Worm (Caenorhabditis elegans) whole organism, L1 larva: ENCODE measurements around the gene srd-56.

Experiments
- C16A3.4 ChIP-seq: fragments of 150-350 bp; optimal IDR thresholded peaks from 2 replicates; lab custom pipeline; 2014; ENCODE audit warnings: missing biosample characterization, missing genetic modification characterization
- Y116A8C.19 ChIP-seq: sonication (generic microtip); optimal IDR thresholded peaks from 2 replicates; lab custom pipeline; 2016; ENCODE audit warnings: missing compliant biosample characterization, missing genetic modification characterization, borderline replicate concordance
- aly-2 ChIP-seq: fragments of 150-350 bp; optimal IDR thresholded peaks from 2 replicates; lab custom pipeline; 2014; ENCODE audit warnings: missing biosample characterization, missing genetic modification characterization
- egl-13 ChIP-seq: sonication (generic microtip); optimal IDR thresholded peaks from 2 replicates; lab custom pipeline; 2016; ENCODE audit warnings: missing genotype, missing genetic modification reagents, missing genetic modification characterization, missing compliant biosample characterization
- egl-27 ChIP-seq, 2 experiments: fragments of 150-350 bp in 1 of 2; sonication (generic microtip); optimal IDR thresholded peaks; 3 replicates each; lab custom pipeline; 2017 to 2018; ENCODE audit warnings: missing biosample characterization in 2 of 2, missing genetic modification characterization in 2 of 2, missing genetic modification reagents in 2 of 2
- elt-2 ChIP-seq: sonication (generic microtip); optimal IDR thresholded peaks from 2 replicates; lab custom pipeline; 2016; ENCODE audit warnings: missing genetic modification characterization, mild to moderate bottlenecking, inconsistent platforms, missing compliant biosample characterization, missing genetic modification reagents
- elt-3 ChIP-seq, 6 experiments: fragments of 150-350 bp in 1 of 6; sonication (generic microtip); optimal IDR thresholded peaks; 2 replicates each; lab custom pipeline; 2017 to 2018; ENCODE audit warnings: missing biosample characterization in 6 of 6, missing genetic modification characterization in 6 of 6, inconsistent platforms in 1 of 6
- ets-5 ChIP-seq: fragments of 200-800 bp; sonication (Bioruptor generic); IDR thresholded peaks from 2 replicates; pipeline ENCODE4 v1.3.6; 2022; ENCODE audit warnings: missing genetic modification characterization, missing compliant biosample characterization
- fkh-10 ChIP-seq: sonication (generic microtip); optimal IDR thresholded peaks from 2 replicates; lab custom pipeline; 2017; ENCODE audit warnings: missing biosample characterization, missing genetic modification reagents, missing genetic modification characterization
- grh-1 ChIP-seq: fragments of 200-800 bp; sonication (Bioruptor generic); IDR thresholded peaks from 2 replicates; pipeline ENCODE4 v1.3.6; 2022; ENCODE audit warnings: missing genetic modification reagents, missing genetic modification characterization, missing compliant biosample characterization
- hlh-4 ChIP-seq: sonication (generic microtip); optimal IDR thresholded peaks from 2 replicates; lab custom pipeline; 2016; ENCODE audit warnings: mild to moderate bottlenecking, missing genetic modification characterization, missing compliant biosample characterization
- hpl-2 ChIP-seq: fragments of 150-350 bp; optimal IDR thresholded peaks from 2 replicates; lab custom pipeline; 2014; ENCODE audit warnings: missing biosample characterization, missing genetic modification reagents, missing genetic modification characterization
- lin-13 ChIP-seq: fragments of 150-350 bp; optimal IDR thresholded peaks from 2 replicates; lab custom pipeline; 2014; ENCODE audit warnings: missing biosample characterization, missing genetic modification reagents, missing genetic modification characterization
- lir-3 ChIP-seq: sonication (generic microtip); optimal IDR thresholded peaks from 2 replicates; lab custom pipeline; 2016; ENCODE audit warnings: mild to moderate bottlenecking, missing genetic modification characterization, moderate library complexity, missing compliant biosample characterization; ENCODE audit not compliant: poor library complexity
- mdl-1 ChIP-seq, 2 experiments: fragments of 150-350 bp; optimal IDR thresholded peaks; 2 replicates each; lab custom pipeline; 2014 to 2017; ENCODE audit warnings: missing biosample characterization in 2 of 2, missing genetic modification characterization in 2 of 2, inconsistent platforms in 1 of 2
- nhr-11 ChIP-seq: fragments of 150-350 bp; optimal IDR thresholded peaks from 2 replicates; lab custom pipeline; 2014; ENCODE audit warnings: missing biosample characterization, missing genetic modification characterization
- nhr-20 ChIP-seq: sonication (generic microtip); optimal IDR thresholded peaks from 2 replicates; lab custom pipeline; 2016; ENCODE audit warnings: mild to moderate bottlenecking, missing genetic modification characterization, missing compliant biosample characterization
- nhr-47 ChIP-seq: sonication (generic microtip); optimal IDR thresholded peaks from 2 replicates; lab custom pipeline; 2016; ENCODE audit warnings: mild to moderate bottlenecking, missing genetic modification characterization, moderate library complexity, missing compliant biosample characterization
- nhr-71 ChIP-seq: sonication (generic microtip); optimal IDR thresholded peaks from 2 replicates; lab custom pipeline; 2016; ENCODE audit warnings: mild to moderate bottlenecking, missing genetic modification characterization, moderate library complexity, missing compliant biosample characterization
- nhr-76 ChIP-seq: sonication (generic microtip); optimal IDR thresholded peaks from 2 replicates; lab custom pipeline; 2017; ENCODE audit warnings: missing biosample characterization, missing genetic modification characterization
- nhr-77 ChIP-seq: fragments of 150-350 bp; optimal IDR thresholded peaks from 2 replicates; lab custom pipeline; 2014; ENCODE audit warnings: missing biosample characterization, missing genetic modification characterization
- nhr-85 ChIP-seq: sonication (generic microtip); peaks from one replicate; lab custom pipeline; 2016; ENCODE audit warnings: missing genetic modification characterization, inconsistent platforms, missing compliant biosample characterization
- nhr-90 ChIP-seq: sonication (generic microtip); optimal IDR thresholded peaks from 2 replicates; lab custom pipeline; 2016; ENCODE audit warnings: mild to moderate bottlenecking, missing genetic modification characterization, missing compliant biosample characterization; ENCODE audit not compliant: poor library complexity
- pqm-1 ChIP-seq: sonication (generic microtip); optimal IDR thresholded peaks from 3 replicates; lab custom pipeline; 2017; ENCODE audit warnings: missing biosample characterization, missing genetic modification characterization
- sptf-1 ChIP-seq: fragments of 150-350 bp; optimal IDR thresholded peaks from 2 replicates; lab custom pipeline; 2014; ENCODE audit warnings: missing biosample characterization, missing genetic modification characterization
- swsn-7 ChIP-seq: sonication (generic microtip); optimal IDR thresholded peaks from 2 replicates; lab custom pipeline; 2016; ENCODE audit warnings: missing genetic modification characterization, missing compliant biosample characterization
- tbx-2 ChIP-seq: sonication (generic microtip); optimal IDR thresholded peaks from 2 replicates; lab custom pipeline; 2016; ENCODE audit warnings: missing genetic modification characterization, missing compliant biosample characterization
- tlp-1 ChIP-seq: fragments of 150-350 bp; optimal IDR thresholded peaks from 2 replicates; lab custom pipeline; 2014; ENCODE audit warnings: missing biosample characterization, missing genetic modification characterization
- unc-130 ChIP-seq: fragments of 150-350 bp; optimal IDR thresholded peaks from 2 replicates; lab custom pipeline; 2017; ENCODE audit warnings: missing biosample characterization, missing genetic modification characterization, inconsistent platforms
- unc-62 ChIP-seq: fragments of 150-350 bp; optimal IDR thresholded peaks from 2 replicates; lab custom pipeline; 2014; ENCODE audit warnings: missing biosample characterization, missing genetic modification reagents, missing genetic modification characterization
- unc-98 ChIP-seq: fragments of 200-800 bp; sonication (Bioruptor generic); IDR thresholded peaks from 2 replicates; pipeline ENCODE4 v1.3.6; 2022; ENCODE audit warnings: missing genetic modification characterization, missing compliant biosample characterization
- xbp-1 ChIP-seq: sonication (generic microtip); optimal IDR thresholded peaks from 2 replicates; lab custom pipeline; 2016; ENCODE audit warnings: missing genetic modification characterization, missing compliant biosample characterization
- zip-4 ChIP-seq: fragments of 200-800 bp; sonication (Bioruptor generic); optimal IDR thresholded peaks from 2 replicates; lab custom pipeline; 2018; ENCODE audit warnings: mild to moderate bottlenecking, missing genetic modification characterization, moderate library complexity, missing compliant biosample characterization
- ztf-11 ChIP-seq, 2 experiments: sonication (generic microtip); optimal IDR thresholded peaks; 2 replicates each; lab custom pipeline; 2016 to 2017; ENCODE audit warnings: missing genetic modification characterization in 2 of 2, missing biosample characterization in 1 of 2, missing compliant biosample characterization in 1 of 2

The srd-56 gene

ce11 chrII:7225864-7226522 lies 23.0 kb upstream of the srd-56 start, which contains the start of gene clh-3:
Gene clh-3, minus strand, starts transcription at chrII:7225914.
- no peak for TF ChIP-seq nhr-71
- TF ChIP-seq nhr-20 (tag; lab: Kevin White, UChicago), result no peak
- TF ChIP-seq egl-13 (tag; lab: Kevin White, UChicago), result no peak
- TF ChIP-seq ets-5 (GFP tag; lab: Robert Waterston, UW), result no peak
- TF ChIP-seq tlp-1 (tag; lab: Kevin White, UChicago), result no peak
- no peak for TF ChIP-seq swsn-7 (tag; lab: Kevin White, UChicago)
- no peak for TF ChIP-seq hpl-2
- TF ChIP-seq elt-3 (tag; optimal IDR thresholded peaks at IDR 0.05; lab: Kevin White, UChicago), result no peak

- no peak for TF ChIP-seq sptf-1
- TF ChIP-seq Y116A8C.19 (tag; lab: Kevin White, UChicago), result no peak
- TF ChIP-seq nhr-47 (tag; lab: Kevin White, UChicago), result no peak
- no peak for TF ChIP-seq tbx-2
- no peak for TF ChIP-seq ztf-11 (tag; optimal IDR thresholded peaks at IDR 0.05; lab: Kevin White, UChicago)
- TF ChIP-seq mdl-1 (tag; optimal IDR thresholded peaks at IDR 0.05; lab: Kevin White, UChicago), result no peak
- no peak for TF ChIP-seq unc-62 (GFP tag; lab: Kevin White, UChicago)
- no peak for TF ChIP-seq lin-13 (GFP tag; lab: Kevin White, UChicago)
- no peak for TF ChIP-seq nhr-71
- TF ChIP-seq lir-3, result no peak
- no peak for TF ChIP-seq elt-2 (tag; lab: Kevin White, UChicago)
- no peak for TF ChIP-seq unc-130 (tag; lab: Kevin White, UChicago)
Measured at ce11 chrII:7224074-7224473, 21.1 kb upstream of the srd-56 start.

ce11 chrII:7217047-7217446 lies 14.0 kb upstream of the srd-56 start, which contains the start of gene E04F6.10:
Gene E04F6.10, minus strand, starts transcription at chrII:7217147.
- no peak for TF ChIP-seq nhr-90 (tag; lab: Kevin White, UChicago)
- TF ChIP-seq nhr-85 (tag; lab: Kevin White, UChicago), result no peak

ce11 chrII:7212059-7212458 lies 9.0 kb upstream of the srd-56 start, which contains the start of gene E04F6.9:
Gene E04F6.9, minus strand, starts transcription at chrII:7212159.
- TF ChIP-seq nhr-90 (tag; lab: Kevin White, UChicago) (no peak), xbp-1 (tag; lab: Kevin White, UChicago) (no peak), pqm-1 (tag; lab: Kevin White, UChicago) (no peak), nhr-85 (tag; lab: Kevin White, UChicago) (no peak), unc-98 (GFP tag; lab: Robert Waterston, UW) (no peak), aly-2 (tag; lab: Kevin White, UChicago) (no peak), nhr-76 (tag; lab: Kevin White, UChicago) (no peak), nhr-77 (no peak), ztf-11 (tag; optimal IDR thresholded peaks at IDR 0.05; lab: Kevin White, UChicago) (no peak), mdl-1 (tag; optimal IDR thresholded peaks at IDR 0.05; lab: Kevin White, UChicago) (no peak), nhr-11 (tag; lab: Kevin White, UChicago) (no peak), lir-3 (no peak), grh-1 (GFP tag; lab: Robert Waterston, UW) (no peak), egl-27 (tag; optimal IDR thresholded peaks at IDR 0.05; lab: Kevin White, UChicago) (no peak), C16A3.4 (tag; lab: Kevin White, UChicago) (no peak), fkh-10 (GFP tag; lab: Kevin White, UChicago) (no peak), zip-4 (no peak), hlh-4 (tag; lab: Kevin White, UChicago) (no peak)
